Fruit fly (Drosophila melanogaster) whole organism, prepupa: Measurements from ENCODE around the gene Tpi.

Experiments used
- Blimp-1 ChIP-seq: fragments of 200-800 bp; sonication (Bioruptor generic); optimal IDR thresholded peaks from 3 replicates; lab custom pipeline; 2017; ENCODE audit warnings: missing biosample characterization, missing genetic modification characterization, mild to moderate bottlenecking, moderate library complexity, missing genetic modification reagents
- CG10669 ChIP-seq: fragments of 200-800 bp; sonication (Bioruptor generic); optimal IDR thresholded peaks from 3 replicates; lab custom pipeline; 2018; ENCODE audit warnings: missing biosample characterization, mild to moderate bottlenecking, missing genetic modification characterization, moderate library complexity
- CG16779 ChIP-seq: fragments of 200-800 bp; sonication (Bioruptor generic); optimal IDR thresholded peaks from 3 replicates; lab custom pipeline; 2017; ENCODE audit warnings: missing biosample characterization, mild to moderate bottlenecking, missing genetic modification characterization
- CG3919 ChIP-seq: fragments of 200-800 bp; sonication (Bioruptor generic); optimal IDR thresholded peaks from 3 replicates; lab custom pipeline; 2016; ENCODE audit warnings: missing biosample characterization, missing genetic modification characterization
- Eip75B ChIP-seq: fragments of 200-800 bp; sonication (Bioruptor generic); optimal IDR thresholded peaks from 3 replicates; lab custom pipeline; 2016; ENCODE audit warnings: missing biosample characterization, missing genetic modification characterization
- achi ChIP-seq: fragments of 200-800 bp; sonication (Bioruptor generic); optimal IDR thresholded peaks from 3 replicates; lab custom pipeline; 2016; ENCODE audit warnings: missing biosample characterization, missing genetic modification characterization
- fd85E ChIP-seq: fragments of 200-800 bp; sonication (Bioruptor generic); optimal IDR thresholded peaks from 3 replicates; lab custom pipeline; 2016; ENCODE audit warnings: missing biosample characterization, missing genetic modification characterization

DNA sequence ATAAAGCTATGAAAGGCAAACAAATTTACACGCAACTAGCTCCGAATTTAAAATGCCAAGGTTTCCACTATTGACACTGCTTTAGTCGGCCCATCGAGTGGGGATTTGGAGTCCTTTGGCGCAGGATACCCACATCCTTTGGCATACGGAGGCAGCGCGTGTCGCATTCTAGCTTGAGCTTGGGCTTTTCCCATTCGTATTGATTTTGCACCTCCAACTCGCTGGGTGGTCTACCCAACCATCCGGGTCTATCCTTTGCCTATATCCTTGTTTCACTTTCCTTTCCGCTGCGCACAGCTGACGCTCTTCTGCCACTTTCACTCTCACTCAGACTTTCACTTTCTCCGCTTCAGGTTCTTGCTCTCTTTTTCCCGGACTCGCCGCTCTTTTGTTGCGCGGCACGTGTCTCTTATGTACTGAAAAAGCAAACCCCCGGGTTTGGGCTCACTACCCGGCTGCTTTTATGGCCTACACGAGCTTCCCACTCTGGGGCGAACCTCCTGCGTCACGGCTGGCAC, 20.1 kb downstream of the Tpi start:
- TF ChIP-seq fd85E (GFP tag; lab: Kevin White, UChicago) (no peak), Eip75B (GFP tag; lab: Kevin White, UChicago) (no peak), CG10669 (GFP tag; lab: Kevin White, UChicago) (no peak), CG3919 (GFP tag; lab: Kevin White, UChicago) (no peak), Blimp-1 (GFP tag; lab: Kevin White, UChicago) (peak; percentile 74), CG16779 (tag; lab: Kevin White, UChicago) (no peak), achi (no peak)
